Worm (Caenorhabditis elegans) whole organism, L3 larva: ENCODE results near the gene eel-1.

Source experiments
- R02D3.7 ChIP-seq: fragments of 150-350 bp; optimal IDR thresholded peaks from 2 replicates; lab custom pipeline; 2014; ENCODE audit warnings: missing biosample characterization, missing genetic modification characterization
- ama-1 ChIP-seq: fragments of 150-350 bp; optimal IDR thresholded peaks from 2 replicates; lab custom pipeline; 2018
- ceh-16 ChIP-seq: sonication (generic microtip); optimal IDR thresholded peaks from 2 replicates; lab custom pipeline; 2017; ENCODE audit warnings: missing biosample characterization, missing genetic modification characterization
- ceh-28 ChIP-seq: fragments of 150-350 bp; optimal IDR thresholded peaks from 2 replicates; lab custom pipeline; 2014; ENCODE audit warnings: missing biosample characterization, missing genetic modification reagents, missing genetic modification characterization
- ceh-82 ChIP-seq: fragments of 150-350 bp; optimal IDR thresholded peaks from 2 replicates; lab custom pipeline; 2014; ENCODE audit warnings: missing biosample characterization, missing genetic modification characterization
- ceh-9 ChIP-seq: sonication (generic microtip); optimal IDR thresholded peaks from 2 replicates; lab custom pipeline; 2018; ENCODE audit warnings: missing biosample characterization, missing genetic modification characterization
- egl-27 ChIP-seq: sonication (generic microtip); optimal IDR thresholded peaks from 4 replicates; lab custom pipeline; 2017; ENCODE audit warnings: missing biosample characterization, missing genetic modification reagents, missing genetic modification characterization
- egl-5 ChIP-seq: fragments of 150-350 bp; optimal IDR thresholded peaks from 2 replicates; lab custom pipeline; 2017; ENCODE audit warnings: missing biosample characterization, missing genetic modification reagents, missing genetic modification characterization, inconsistent platforms
- elt-1 ChIP-seq: fragments of 150-350 bp; optimal IDR thresholded peaks from 2 replicates; lab custom pipeline; 2014; ENCODE audit warnings: missing biosample characterization, missing genetic modification characterization
- elt-2 ChIP-seq: sonication (generic microtip); optimal IDR thresholded peaks from 2 replicates; lab custom pipeline; 2016; ENCODE audit warnings: missing genetic modification reagents, mild to moderate bottlenecking, missing genetic modification characterization, missing compliant biosample characterization
- elt-3 ChIP-seq, 3 experiments: fragments of 150-350 bp in 1 of 3; sonication (generic microtip) in 2 of 3; optimal IDR thresholded peaks; 2 replicates in 2 of 3; 4 replicates in 1 of 3; lab custom pipeline; 2014 to 2017; ENCODE audit warnings: missing biosample characterization in 3 of 3, missing genetic modification characterization in 3 of 3
- eor-1 ChIP-seq, 2 experiments: fragments of 150-350 bp; optimal IDR thresholded peaks; 2 replicates each; lab custom pipeline; 2014 to 2018; ENCODE audit warnings: missing biosample characterization in 2 of 2, missing genetic modification characterization in 2 of 2
- fkh-10 ChIP-seq: sonication (generic microtip); optimal IDR thresholded peaks from 2 replicates; lab custom pipeline; 2017; ENCODE audit warnings: missing biosample characterization, missing genetic modification reagents, missing genetic modification characterization
- fkh-2 ChIP-seq: fragments of 150-350 bp; optimal IDR thresholded peaks from 2 replicates; lab custom pipeline; 2014; ENCODE audit warnings: missing biosample characterization, missing genetic modification reagents, missing genetic modification characterization
- fos-1 ChIP-seq: fragments of 150-350 bp; optimal IDR thresholded peaks from 2 replicates; lab custom pipeline; 2014; ENCODE audit warnings: missing biosample characterization, missing genetic modification characterization
- jun-1 ChIP-seq: fragments of 150-350 bp; optimal IDR thresholded peaks from 2 replicates; lab custom pipeline; 2014; ENCODE audit warnings: missing biosample characterization, missing genetic modification reagents, missing genetic modification characterization
- lin-15B ChIP-seq: fragments of 150-350 bp; optimal IDR thresholded peaks from 2 replicates; lab custom pipeline; 2014; ENCODE audit warnings: missing biosample characterization, missing genetic modification characterization
- lin-39 ChIP-seq: fragments of 150-350 bp; optimal IDR thresholded peaks from 2 replicates; lab custom pipeline; 2018; ENCODE audit warnings: missing biosample characterization, missing genetic modification reagents, missing genetic modification characterization
- lsy-12 ChIP-seq: sonication (generic microtip); optimal IDR thresholded peaks from 2 replicates; lab custom pipeline; 2016; ENCODE audit warnings: mild to moderate bottlenecking, missing genetic modification characterization, missing compliant biosample characterization
- mdl-1 ChIP-seq: fragments of 150-350 bp; optimal IDR thresholded peaks from 2 replicates; lab custom pipeline; 2014; ENCODE audit warnings: missing biosample characterization, missing genetic modification characterization
- mml-1 ChIP-seq: fragments of 150-350 bp; sonication (generic microtip); optimal IDR thresholded peaks from 3 replicates; lab custom pipeline; 2014; ENCODE audit warnings: missing biosample characterization, missing genetic modification characterization
- nhr-12 ChIP-seq: fragments of 150-350 bp; optimal IDR thresholded peaks from 2 replicates; lab custom pipeline; 2014; ENCODE audit warnings: missing biosample characterization, missing genetic modification characterization
- nhr-23 ChIP-seq: fragments of 150-350 bp; optimal IDR thresholded peaks from 2 replicates; lab custom pipeline; 2014; ENCODE audit warnings: missing biosample characterization, missing genetic modification reagents, missing genetic modification characterization
- nhr-25 ChIP-seq: sonication (generic microtip); optimal IDR thresholded peaks from 2 replicates; lab custom pipeline; 2017; ENCODE audit warnings: missing biosample characterization, missing genetic modification characterization
- nhr-28 ChIP-seq: fragments of 150-350 bp; optimal IDR thresholded peaks from 2 replicates; lab custom pipeline; 2014; ENCODE audit warnings: missing biosample characterization, missing genetic modification characterization
- nhr-43 ChIP-seq: sonication (generic microtip); optimal IDR thresholded peaks from 2 replicates; lab custom pipeline; 2016; ENCODE audit warnings: mild to moderate bottlenecking, missing genetic modification characterization, missing compliant biosample characterization; ENCODE audit not compliant: poor library complexity, severe bottlenecking
- nhr-76 ChIP-seq: fragments of 150-350 bp; sonication (generic microtip); optimal IDR thresholded peaks from 5 replicates; lab custom pipeline; 2014; ENCODE audit warnings: missing biosample characterization, missing genetic modification characterization
- pha-4 ChIP-seq: fragments of 150-350 bp; optimal IDR thresholded peaks from 2 replicates; lab custom pipeline; 2014; ENCODE audit warnings: missing biosample characterization, missing genetic modification reagents, missing genetic modification characterization
- sea-2 ChIP-seq: fragments of 150-350 bp; sonication (generic microtip); optimal IDR thresholded peaks from 4 replicates; lab custom pipeline; 2014; ENCODE audit warnings: missing biosample characterization, missing genetic modification reagents, missing genetic modification characterization
- snpc-4 ChIP-seq: fragments of 150-350 bp; optimal IDR thresholded peaks from 2 replicates; lab custom pipeline; 2014; ENCODE audit warnings: missing biosample characterization, missing genetic modification characterization
- unc-62 ChIP-seq: fragments of 150-350 bp; sonication (generic microtip); optimal IDR thresholded peaks from 4 replicates; lab custom pipeline; 2014; ENCODE audit warnings: missing biosample characterization, missing genetic modification reagents, missing genetic modification characterization
- zag-1 ChIP-seq: fragments of 150-350 bp; optimal IDR thresholded peaks from 2 replicates; lab custom pipeline; 2014; ENCODE audit warnings: missing biosample characterization, missing genetic modification characterization
- ztf-11 ChIP-seq: fragments of 150-350 bp; optimal IDR thresholded peaks from 2 replicates; lab custom pipeline; 2014; ENCODE audit warnings: missing biosample characterization, missing genetic modification characterization
- ztf-4 ChIP-seq: fragments of 150-350 bp; optimal IDR thresholded peaks from 2 replicates; lab custom pipeline; 2014; ENCODE audit warnings: missing biosample characterization, missing genetic modification characterization

eel-1 gene

ce11 chrIV:3055320-3055719 lies 5.4 kb upstream of the eel-1 start:
- peak; percentile 57 for TF ChIP-seq lin-15B
- TF ChIP-seq pha-4 (tag; lab: Kevin White, UChicago), result peak; percentile 38
- TF ChIP-seq nhr-12 (tag; lab: Kevin White, UChicago), result no peak
- TF ChIP-seq nhr-23, result no peak

ce11 chrIV:3053428-3053827 lies 3.5 kb upstream of the eel-1 start, which contains the start of gene ivph-3:
TSS of gene ivph-3 (plus strand) at chrIV:3053728.
- TF ChIP-seq jun-1 (tag; lab: Kevin White, UChicago) (no peak), nhr-28 (tag; lab: Kevin White, UChicago) (no peak), zag-1 (no peak), nhr-76 (tag; lab: Kevin White, UChicago) (no peak), nhr-43 (no peak), elt-2 (no peak), mml-1 (tag; lab: Kevin White, UChicago) (no peak), lin-39 (no peak), fos-1 (tag; lab: Kevin White, UChicago) (no peak), egl-5 (tag; lab: Kevin White, UChicago) (no peak), nhr-12 (tag; lab: Kevin White, UChicago) (no peak), ceh-9 (tag; lab: Kevin White, UChicago) (no peak), fkh-2 (tag; lab: Kevin White, UChicago) (no peak), ceh-16 (tag; lab: Kevin White, UChicago) (no peak), nhr-25 (tag; lab: Kevin White, UChicago) (no peak), mdl-1 (tag; lab: Kevin White, UChicago) (no peak), eor-1 (tag; optimal IDR thresholded peaks at IDR 0.05; lab: Kevin White, UChicago) (no peak), ztf-11 (tag; lab: Kevin White, UChicago) (no peak), pha-4 (tag; lab: Kevin White, UChicago) (no peak)

- TF ChIP-seq nhr-28 (tag; lab: Kevin White, UChicago) (no peak), mdl-1 (tag; lab: Kevin White, UChicago) (no peak), nhr-43 (no peak), sea-2 (GFP tag; lab: Kevin White, UChicago) (no peak), nhr-23 (no peak), jun-1 (tag; lab: Kevin White, UChicago) (no peak), eor-1 (tag; optimal IDR thresholded peaks at IDR 0.05; lab: Kevin White, UChicago) (no peak), lsy-12 (tag; lab: Kevin White, UChicago) (no peak), lin-15B (no peak)
Measured at ce11 chrIV:3046889-3047288, 3.0 kb downstream of the eel-1 start.

- TF ChIP-seq fkh-2 (tag; lab: Kevin White, UChicago) (no peak), lin-15B (no peak), ceh-28 (tag; lab: Kevin White, UChicago) (no peak), ztf-4 (tag; lab: Kevin White, UChicago) (no peak), elt-2 (no peak), unc-62 (no peak), sea-2 (GFP tag; lab: Kevin White, UChicago) (no peak), ama-1 (lab: Kevin White, UChicago) (no peak), ztf-11 (tag; lab: Kevin White, UChicago) (no peak), lsy-12 (tag; lab: Kevin White, UChicago) (no peak), nhr-25 (tag; lab: Kevin White, UChicago) (no peak), snpc-4 (tag; lab: Kevin White, UChicago) (no peak), ceh-9 (tag; lab: Kevin White, UChicago) (no peak), nhr-23 (no peak)
Measured at ce11 chrIV:3046009-3046408, 3.9 kb downstream of the eel-1 start.

ce11 chrIV:3044158-3044557 lies 5.7 kb downstream of the eel-1 start:
- TF ChIP-seq fkh-10 (GFP tag; lab: Kevin White, UChicago) (no peak), ceh-28 (tag; lab: Kevin White, UChicago) (no peak)

ce11 chrIV:3038740-3039139 lies 11.2 kb downstream of the eel-1 start:
- TF ChIP-seq nhr-76 (tag; lab: Kevin White, UChicago), result no peak
- no peak for TF ChIP-seq ceh-16 (tag; lab: Kevin White, UChicago)
- TF ChIP-seq nhr-23, result no peak
- no peak for TF ChIP-seq nhr-25 (tag; lab: Kevin White, UChicago)
- TF ChIP-seq elt-1 (tag; lab: Kevin White, UChicago), result no peak
- TF ChIP-seq egl-5 (tag; lab: Kevin White, UChicago), result no peak
- TF ChIP-seq elt-2, result no peak
- TF ChIP-seq elt-3 (tag; optimal IDR thresholded peaks at IDR 0.05; lab: Kevin White, UChicago), result no peak
- TF ChIP-seq pha-4 (tag; lab: Kevin White, UChicago), result no peak
- TF ChIP-seq ceh-82, result no peak
- TF ChIP-seq R02D3.7 (tag; lab: Kevin White, UChicago), result no peak
- TF ChIP-seq egl-27 (tag; lab: Kevin White, UChicago), result no peak
